Worm (Caenorhabditis elegans) whole organism, midembryonic: Measurements from ENCODE around the gene lit-1.

ENCODE experiments used
- klf-2 ChIP-seq: fragments of 200-800 bp; sonication (Bioruptor generic); conservative IDR thresholded peaks from 2 replicates; pipeline ENCODE4 v1.3.6; 2022; ENCODE audit warnings: missing genetic modification reagents, missing genetic modification characterization, missing compliant biosample characterization
- med-1 ChIP-seq: sonication (generic microtip); optimal IDR thresholded peaks from 2 replicates; lab custom pipeline; 2017; ENCODE audit warnings: missing genetic modification characterization, mild to moderate bottlenecking, missing compliant biosample characterization, antibody characterized with exemption, missing genetic modification reagents; ENCODE audit not compliant: insufficient read depth
- ztf-29 ChIP-seq: fragments of 200-800 bp; sonication (Bioruptor generic); IDR thresholded peaks from 2 replicates; pipeline ENCODE4 v1.3.6; 2022; ENCODE audit warnings: missing genetic modification reagents, missing genetic modification characterization, missing compliant biosample characterization

- no peak for TF ChIP-seq med-1 (GFP tag; lab: Kevin White, UChicago)
- TF ChIP-seq klf-2 = no peak
- no peak for TF ChIP-seq ztf-29
These were observed 29.8 kb downstream of the lit-1 start, which contains the start of gene W06F12.2 for ce11 chrIII:13731589-13731988.
